Worm (Caenorhabditis elegans): ENCODE results near the gene tmem-131.

DNA sequence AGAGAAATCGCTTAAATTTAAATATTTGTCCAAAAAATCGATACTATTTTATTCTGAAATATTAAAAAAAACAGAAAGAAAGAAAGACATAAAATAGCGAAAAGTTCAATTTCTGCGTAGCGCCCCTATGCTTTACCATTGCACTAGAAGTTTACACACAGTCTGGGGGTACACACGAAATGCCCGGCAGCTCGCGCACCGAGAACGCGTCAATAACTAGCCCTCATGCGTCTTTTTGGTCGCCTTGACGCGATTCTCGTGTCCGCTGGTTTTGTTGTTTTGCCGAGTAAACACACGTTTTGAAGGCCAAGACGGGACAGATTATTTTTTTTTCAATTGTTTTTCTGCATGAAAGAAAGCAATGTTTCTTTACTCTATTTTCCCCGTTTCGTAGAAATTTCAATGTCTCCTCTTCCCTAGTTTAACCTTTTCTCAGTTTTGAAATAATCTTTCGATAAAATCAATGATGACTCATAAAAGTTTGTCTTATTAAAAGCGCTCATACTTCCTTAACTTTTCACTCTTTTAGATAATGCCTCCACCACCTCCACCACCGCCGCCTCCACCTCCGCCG lies 20.2 kb upstream of the tmem-131 start, which contains the start of gene wip-1:
- TF ChIP-seq flt-1 (GFP tag; IDR thresholded peaks at IDR 0.05) (peak; percentile 85), med-1 (GFP tag; optimal IDR thresholded peaks at IDR 0.05; ENCODE audit: insufficient read depth) (peak; percentile 15)
